Worm (Caenorhabditis elegans) whole organism, L3 larva: ENCODE results near the gene C02H6.3.

ENCODE experiments used
- aly-2 ChIP-seq: fragments of 150-350 bp; optimal IDR thresholded peaks from 2 replicates; lab custom pipeline; 2014; ENCODE audit warnings: missing biosample characterization, missing genetic modification characterization
- ama-1 ChIP-seq: fragments of 150-350 bp; optimal IDR thresholded peaks from 2 replicates; lab custom pipeline; 2018
- fos-1 ChIP-seq: fragments of 150-350 bp; optimal IDR thresholded peaks from 2 replicates; lab custom pipeline; 2014; ENCODE audit warnings: missing biosample characterization, missing genetic modification characterization
- lin-39 ChIP-seq: fragments of 150-350 bp; optimal IDR thresholded peaks from 2 replicates; lab custom pipeline; 2018; ENCODE audit warnings: missing biosample characterization, missing genetic modification reagents, missing genetic modification characterization
- nhr-23 ChIP-seq: fragments of 150-350 bp; optimal IDR thresholded peaks from 2 replicates; lab custom pipeline; 2014; ENCODE audit warnings: missing biosample characterization, missing genetic modification reagents, missing genetic modification characterization
- nhr-77 ChIP-seq: fragments of 150-350 bp; optimal IDR thresholded peaks from 2 replicates; lab custom pipeline; 2014; ENCODE audit warnings: missing biosample characterization, missing genetic modification characterization
- unc-39 ChIP-seq: sonication (generic microtip); optimal IDR thresholded peaks from 4 replicates; lab custom pipeline; 2017; ENCODE audit warnings: missing biosample characterization, missing genetic modification characterization

DNA sequence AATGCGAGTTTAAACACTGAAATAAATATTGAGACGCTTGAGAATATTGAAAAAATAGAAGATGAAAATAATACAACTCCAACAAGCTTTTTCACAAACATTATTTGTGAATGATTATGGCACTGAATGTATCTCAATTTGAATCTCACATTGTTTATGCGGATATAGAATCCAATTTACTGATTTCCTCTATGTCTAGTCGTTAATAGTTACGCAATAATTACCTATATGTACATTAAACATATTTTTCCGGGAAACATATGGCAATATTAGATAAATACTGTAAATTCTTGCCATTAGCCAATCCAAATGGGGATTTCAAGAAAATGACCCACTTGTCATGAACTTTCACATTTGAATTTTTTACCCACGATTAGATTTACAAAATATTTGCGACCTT lies 7.7 kb upstream of the C02H6.3 start, which contains the start of gene srx-9:
- TF ChIP-seq unc-39 (tag; lab: Kevin White, UChicago) (no peak), nhr-77 (no peak), lin-39 (tag; lab: Kevin White, UChicago) (no peak), nhr-23 (no peak), ama-1 (lab: Kevin White, UChicago) (no peak), aly-2 (tag; lab: Kevin White, UChicago) (no peak), fos-1 (tag; lab: Kevin White, UChicago) (no peak)
